Worm (Caenorhabditis elegans) whole organism, L4 larva: ENCODE measurements around the gene F43G6.8.

Experiments used
- F10B5.3 ChIP-seq: sonication (generic microtip); optimal IDR thresholded peaks from 2 replicates; lab custom pipeline; 2016; ENCODE audit warnings: mild to moderate bottlenecking, missing genetic modification characterization, missing compliant biosample characterization
- T20F7.1 ChIP-seq: fragments of 200-800 bp; sonication (Bioruptor generic); optimal IDR thresholded peaks from 2 replicates; lab custom pipeline; 2018; ENCODE audit warnings: mild to moderate bottlenecking, missing genetic modification characterization, missing compliant biosample characterization
- Y48G9A.11 ChIP-seq: fragments of 200-800 bp; sonication (Bioruptor generic); IDR thresholded peaks from 2 replicates; pipeline ENCODE4 v1.3.6; 2022; ENCODE audit warnings: missing genetic modification reagents, missing genetic modification characterization, missing compliant biosample characterization
- ZK337.2 ChIP-seq: fragments of 200-800 bp; sonication (Bioruptor generic); IDR thresholded peaks from 2 replicates; pipeline ENCODE4 v1.3.6; 2022; ENCODE audit warnings: missing genetic modification reagents, missing genetic modification characterization, missing compliant biosample characterization
- ceh-62 ChIP-seq: sonication (generic microtip); optimal IDR thresholded peaks from 2 replicates; lab custom pipeline; 2017; ENCODE audit warnings: missing biosample characterization, missing genetic modification characterization
- daf-12 ChIP-seq: fragments of 150-350 bp; optimal IDR thresholded peaks from 2 replicates; lab custom pipeline; 2014; ENCODE audit warnings: missing biosample characterization, missing genetic modification reagents, missing genetic modification characterization
- daf-16 ChIP-seq, 3 experiments: sonication (generic microtip); optimal IDR thresholded peaks; 2 replicates each; lab custom pipeline; 2016 to 2017; ENCODE audit warnings: missing genetic modification characterization in 3 of 3, missing genetic modification reagents in 3 of 3, mild to moderate bottlenecking in 2 of 3, missing compliant biosample characterization in 2 of 3, missing biosample characterization in 1 of 3, moderate library complexity in 1 of 3
- daf-19 ChIP-seq: fragments of 200-800 bp; sonication (Bioruptor generic); conservative IDR thresholded peaks from 2 replicates; pipeline ENCODE4 v1.3.6; 2022; ENCODE audit warnings: missing genetic modification characterization, missing compliant biosample characterization
- dmd-6 ChIP-seq: fragments of 200-800 bp; sonication (Bioruptor generic); IDR thresholded peaks from 2 replicates; pipeline ENCODE4 v1.3.6; 2022; ENCODE audit warnings: missing genetic modification reagents, missing genetic modification characterization, missing compliant biosample characterization
- dpl-1 ChIP-seq: fragments of 150-350 bp; optimal IDR thresholded peaks from 2 replicates; lab custom pipeline; 2014; ENCODE audit warnings: missing biosample characterization, missing genetic modification reagents, missing genetic modification characterization
- gei-8 ChIP-seq: fragments of 200-800 bp; sonication (Bioruptor generic); optimal IDR thresholded peaks from 2 replicates; lab custom pipeline; 2018; ENCODE audit warnings: mild to moderate bottlenecking, missing genetic modification characterization, missing compliant biosample characterization
- hlh-11 ChIP-seq: fragments of 200-800 bp; sonication (Bioruptor generic); optimal IDR thresholded peaks from 2 replicates; lab custom pipeline; 2018; ENCODE audit warnings: mild to moderate bottlenecking, missing genetic modification characterization, missing compliant biosample characterization
- hlh-30 ChIP-seq: sonication (generic microtip); optimal IDR thresholded peaks from 2 replicates; lab custom pipeline; 2017; ENCODE audit warnings: antibody characterized with exemption, mild to moderate bottlenecking, missing genetic modification characterization, missing compliant biosample characterization; ENCODE audit not compliant: insufficient read depth
- lin-1 ChIP-seq: fragments of 200-800 bp; sonication (Bioruptor generic); IDR thresholded peaks from 2 replicates; pipeline ENCODE4 v1.3.6; 2022; ENCODE audit warnings: missing genetic modification reagents, missing genetic modification characterization, missing compliant biosample characterization
- lin-13 ChIP-seq: fragments of 150-350 bp; optimal IDR thresholded peaks from 2 replicates; lab custom pipeline; 2014; ENCODE audit warnings: missing biosample characterization, missing genetic modification reagents, missing genetic modification characterization
- lin-29 ChIP-seq: fragments of 200-800 bp; sonication (Bioruptor generic); IDR thresholded peaks from 2 replicates; pipeline ENCODE4 v1.3.6; 2022; ENCODE audit warnings: missing genetic modification reagents, missing genetic modification characterization, missing compliant biosample characterization
- lin-39 ChIP-seq: fragments of 150-350 bp; optimal IDR thresholded peaks from 2 replicates; lab custom pipeline; 2014; ENCODE audit warnings: missing biosample characterization, missing genetic modification reagents, missing genetic modification characterization
- lsy-2 ChIP-seq, 2 experiments: fragments of 150-350 bp in 1 of 2; sonication (generic microtip) in 1 of 2; optimal IDR thresholded peaks; 2 replicates each; lab custom pipeline; 2014 to 2017; ENCODE audit warnings: missing biosample characterization in 2 of 2, missing genetic modification characterization in 2 of 2
- madf-9 ChIP-seq: fragments of 200-800 bp; sonication (Bioruptor generic); conservative IDR thresholded peaks from 2 replicates; pipeline ENCODE4 v1.3.6; 2022; ENCODE audit warnings: missing genetic modification reagents, missing genetic modification characterization, missing compliant biosample characterization
- mdl-1 ChIP-seq, 2 experiments: fragments of 150-350 bp in 1 of 2; sonication (generic microtip) in 1 of 2; optimal IDR thresholded peaks; 2 replicates each; lab custom pipeline; 2014 to 2017; ENCODE audit warnings: missing biosample characterization in 2 of 2, missing genetic modification characterization in 2 of 2
- mdt-29 ChIP-seq: fragments of 200-800 bp; sonication (Bioruptor generic); IDR thresholded peaks from 2 replicates; pipeline ENCODE4 v1.3.6; 2022; ENCODE audit warnings: missing genetic modification reagents, missing genetic modification characterization, missing compliant biosample characterization
- mes-2 ChIP-seq: sonication (generic microtip); optimal IDR thresholded peaks from 2 replicates; lab custom pipeline; 2016; ENCODE audit warnings: missing genotype, mild to moderate bottlenecking, missing genetic modification characterization, missing compliant biosample characterization; ENCODE audit not compliant: poor library complexity, severe bottlenecking
- mxl-3 ChIP-seq: fragments of 200-800 bp; sonication (Bioruptor generic); optimal IDR thresholded peaks from 2 replicates; lab custom pipeline; 2018; ENCODE audit warnings: mild to moderate bottlenecking, missing genetic modification characterization, missing compliant biosample characterization
- nhr-10 ChIP-seq: fragments of 150-350 bp; optimal IDR thresholded peaks from 2 replicates; lab custom pipeline; 2014; ENCODE audit warnings: missing biosample characterization, missing genetic modification characterization
- nhr-28 ChIP-seq: fragments of 150-350 bp; optimal IDR thresholded peaks from 2 replicates; lab custom pipeline; 2014; ENCODE audit warnings: missing biosample characterization, missing genetic modification characterization
- nhr-48 ChIP-seq: sonication (generic microtip); optimal IDR thresholded peaks from 2 replicates; lab custom pipeline; 2016; ENCODE audit warnings: mild to moderate bottlenecking, missing genetic modification characterization, missing compliant biosample characterization
- nhr-6 ChIP-seq: fragments of 150-350 bp; optimal IDR thresholded peaks from 2 replicates; lab custom pipeline; 2014; ENCODE audit warnings: missing biosample characterization, missing genetic modification characterization
- nhr-77 ChIP-seq: fragments of 150-350 bp; optimal IDR thresholded peaks from 2 replicates; lab custom pipeline; 2014; ENCODE audit warnings: missing biosample characterization, missing genetic modification characterization
- pha-4 ChIP-seq, 2 experiments: fragments of 150-350 bp in 1 of 2; fragments of 200-800 bp in 1 of 2; sonication (Bioruptor generic) in 1 of 2; IDR thresholded peaks in 1 of 2; optimal IDR thresholded peaks in 1 of 2; 2 replicates each; pipeline versions ENCODE4 v1.3.6 to Lab custom; 2014 to 2022; ENCODE audit warnings: missing genetic modification characterization in 2 of 2, missing genetic modification reagents in 2 of 2, missing biosample characterization in 1 of 2, missing compliant biosample characterization in 1 of 2
- pqm-1 ChIP-seq: sonication (generic microtip); optimal IDR thresholded peaks from 2 replicates; lab custom pipeline; 2017; ENCODE audit warnings: missing biosample characterization, missing genetic modification characterization
- unc-62 ChIP-seq, 3 experiments: fragments of 150-350 bp in 1 of 3; sonication (generic microtip); optimal IDR thresholded peaks in 2 of 3; peaks in 1 of 3; 1 replicate in 1 of 3; 2 replicates in 2 of 3; lab custom pipeline; 2014 to 2017; ENCODE audit warnings: missing biosample characterization in 3 of 3, missing genetic modification characterization in 3 of 3, missing genetic modification reagents in 3 of 3, missing genotype in 1 of 3

F43G6.8 gene

ce11 chrII:11832475-11832874, 18.6 kb upstream of the F43G6.8 start, which contains the start of gene clec-144:
Gene clec-144, minus strand, starts transcription at chrII:11832575.
- TF ChIP-seq F10B5.3: no peak
- peak in 1 of 2 experiments; percentile 37 for TF ChIP-seq unc-62 (GFP tag; optimal IDR thresholded peaks at IDR 0.05 in 1 of 2; lab: Kevin White, UChicago)
- TF ChIP-seq unc-62 (tag; optimal IDR thresholded peaks at IDR 0.05; lab: Kevin White, UChicago): no peak
- TF ChIP-seq, all 104 proteins: peak for 1

ce11 chrII:11830601-11831000, 16.7 kb upstream of the F43G6.8 start:
- TF ChIP-seq hlh-30 (tag; lab: Kevin White, UChicago) (peak; percentile 91), daf-12 (tag; lab: Kevin White, UChicago) (no peak), lsy-2 (tag; optimal IDR thresholded peaks at IDR 0.05; lab: Kevin White, UChicago) (peak in 1 of 2 experiments; percentile 60), mdl-1 (tag; optimal IDR thresholded peaks at IDR 0.05; lab: Kevin White, UChicago) (peak in 1 of 2 experiments; percentile 60), Y48G9A.11 (no peak), pqm-1 (tag; lab: Kevin White, UChicago) (peak; percentile 32), dmd-6 (GFP tag; lab: Robert Waterston, UW) (no peak), nhr-28 (tag; lab: Kevin White, UChicago) (peak; percentile 46), mes-2 (tag; lab: Kevin White, UChicago) (peak; percentile 63), pha-4 (GFP tag; IDR thresholded peaks at IDR 0.05; lab: Robert Waterston, UW) (no peak), pha-4 (tag; optimal IDR thresholded peaks at IDR 0.05; lab: Kevin White, UChicago) (peak; percentile 70), unc-62 (GFP tag; optimal IDR thresholded peaks at IDR 0.05 in 1 of 2; lab: Kevin White, UChicago) (peak in 1 of 2 experiments; percentile 95), unc-62 (tag; optimal IDR thresholded peaks at IDR 0.05; lab: Kevin White, UChicago) (no peak), nhr-6 (peak; percentile 35), daf-16 (GFP tag; optimal IDR thresholded peaks at IDR 0.05; lab: Kevin White, UChicago) (no peak), daf-16 (tag; optimal IDR thresholded peaks at IDR 0.05; lab: Kevin White, UChicago) (peak; percentile 12), nhr-10 (no peak), hlh-11 (tag; lab: Kevin White, UChicago) (peak; percentile 18), mxl-3 (GFP tag; lab: Kevin White, UChicago) (peak; percentile 82), dpl-1 (GFP tag; lab: Kevin White, UChicago) (peak; percentile 25)

DNA sequence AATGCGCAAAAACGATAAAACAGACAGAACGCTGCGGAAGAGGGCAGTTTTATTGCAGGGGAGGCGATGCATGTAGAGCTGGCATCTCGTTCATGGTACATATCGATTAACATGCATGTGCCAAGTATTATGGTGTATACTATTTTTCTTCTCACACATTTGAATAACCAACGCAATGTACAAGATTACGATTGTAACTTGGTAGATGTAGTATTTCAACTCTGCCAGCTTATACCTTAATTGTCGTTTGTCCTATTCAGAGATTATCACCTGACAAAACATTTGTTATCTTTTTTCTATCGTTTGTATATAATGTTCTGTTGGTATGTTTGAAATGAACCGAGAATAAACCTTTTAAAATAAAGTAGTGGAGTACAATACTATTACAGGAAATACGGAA, 16.0 kb upstream of the F43G6.8 start, which contains the start of gene pes-5:
Gene pes-5, minus strand, starts transcription at position 101 of the 400 bp plus-strand sequence.
- no peak for TF ChIP-seq T20F7.1 (GFP tag; lab: Kevin White, UChicago)
- no peak for TF ChIP-seq pqm-1 (tag; lab: Kevin White, UChicago)
- no peak for TF ChIP-seq F10B5.3
- TF ChIP-seq nhr-77 (tag; lab: Kevin White, UChicago): no peak

DNA sequence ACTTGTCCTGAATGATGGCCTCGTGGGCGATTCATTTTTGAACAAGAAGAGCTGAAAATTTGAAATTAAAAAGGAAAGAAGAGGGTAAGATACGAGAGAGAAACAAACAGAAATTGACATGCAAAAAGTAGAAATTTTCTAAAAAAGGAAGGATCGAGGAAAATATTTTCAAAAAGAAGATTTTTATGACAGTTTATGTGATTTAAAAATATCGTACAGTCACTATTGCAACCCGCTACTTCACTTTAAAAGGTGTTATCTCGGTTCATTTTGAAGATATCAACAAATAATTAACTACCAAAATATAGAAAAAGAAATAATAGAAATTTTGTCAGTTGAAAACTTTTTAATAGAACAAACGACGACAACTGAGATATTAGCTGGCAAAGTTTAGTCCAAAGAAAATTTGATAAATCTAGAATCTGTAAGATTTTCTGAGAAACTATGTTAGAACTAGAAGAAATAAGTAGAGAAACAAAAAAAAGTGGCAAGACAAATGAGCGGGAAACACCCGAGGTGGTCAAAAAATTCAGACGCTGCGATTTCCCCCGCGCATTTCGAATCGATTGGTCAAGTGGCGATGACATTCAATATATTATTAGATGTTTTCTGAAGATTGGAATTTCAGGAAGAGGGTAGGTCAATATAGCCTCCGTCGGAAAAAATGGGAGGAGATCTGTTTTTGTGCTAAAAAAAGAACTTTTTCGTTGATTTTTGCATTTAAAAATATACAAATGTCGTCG, 9.8 kb upstream of the F43G6.8 start, which contains the start of gene Y6D1A.1:
Gene Y6D1A.1, minus strand, starts transcription at position 51 of the 743 bp plus-strand sequence.
- no peak for TF ChIP-seq daf-19 (GFP tag; lab: Robert Waterston, UW)
- TF ChIP-seq unc-62 (GFP tag; optimal IDR thresholded peaks at IDR 0.05 in 1 of 2; lab: Kevin White, UChicago): peak in 1 of 2 experiments; percentile 55
- TF ChIP-seq unc-62 (tag; optimal IDR thresholded peaks at IDR 0.05; lab: Kevin White, UChicago): no peak

DNA sequence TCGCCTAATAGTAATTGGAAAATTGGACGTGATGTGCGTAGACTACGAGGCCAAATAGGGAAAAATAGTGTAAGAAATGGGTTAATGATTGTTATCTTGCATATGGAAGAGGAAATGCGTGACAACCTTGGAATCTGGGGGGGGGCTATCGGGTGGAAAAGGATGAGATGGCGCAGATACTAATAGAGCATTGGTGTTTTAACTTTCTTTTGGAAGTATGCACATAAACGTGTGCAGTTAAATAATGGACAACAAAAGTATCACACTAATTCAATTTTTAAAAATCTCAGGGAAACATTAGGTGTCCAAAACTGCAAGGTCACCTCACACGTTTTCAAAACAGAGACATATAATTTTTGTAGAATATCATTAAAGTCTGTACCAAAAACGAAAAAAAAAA, 5.9 kb upstream of the F43G6.8 start, which contains the start of gene Y6D1A.2:
Gene Y6D1A.2, minus strand, starts transcription at position 101 of the 400 bp plus-strand sequence.
- no peak for TF ChIP-seq madf-9
- no peak for TF ChIP-seq lin-39 (tag; lab: Kevin White, UChicago)
- no peak for TF ChIP-seq gei-8 (GFP tag; lab: Kevin White, UChicago)
- TF ChIP-seq lin-29 (GFP tag; lab: Robert Waterston, UW): no peak
- no peak for TF ChIP-seq ceh-62 (tag; lab: Kevin White, UChicago)
- TF ChIP-seq mdt-29 (GFP tag; lab: Robert Waterston, UW): no peak
- TF ChIP-seq lin-13 (GFP tag; lab: Kevin White, UChicago): no peak
- no peak for TF ChIP-seq ZK337.2 (GFP tag; lab: Robert Waterston, UW)
- no peak for TF ChIP-seq lin-1
- no peak for TF ChIP-seq nhr-48
- TF ChIP-seq, all 104 proteins: peak for 0
